Fruit fly (Drosophila melanogaster): Measurements from ENCODE around the gene AstA.

Gene AstA

DNA sequence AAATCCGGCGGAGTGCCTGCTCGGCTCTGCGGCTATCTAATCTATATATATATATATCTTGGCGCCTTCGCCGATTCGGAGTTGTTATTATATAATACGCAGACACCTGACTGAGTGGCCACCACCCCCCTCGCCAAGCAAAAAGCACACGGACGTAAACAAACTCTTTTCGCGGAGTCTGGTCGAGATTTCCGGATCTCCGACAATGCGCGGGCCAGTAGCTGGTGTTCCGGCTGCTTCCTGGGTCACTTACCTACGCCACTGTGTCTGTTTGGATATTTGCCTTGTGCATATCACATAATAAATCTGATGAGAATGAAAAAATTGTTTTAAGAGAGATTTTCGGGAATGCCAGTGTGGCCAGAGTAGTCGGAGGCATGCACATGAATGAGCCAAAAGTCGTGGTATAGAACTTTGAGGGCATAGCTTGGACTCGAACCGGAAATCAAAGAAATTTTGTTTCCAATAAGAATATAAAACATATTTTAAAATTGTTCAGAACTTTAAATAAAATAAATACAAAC is 22.2 kb upstream of the AstA start, which contains the start of gene CG5805:
Gene CG5805 (minus strand): TSS at position 380 of the 524 bp plus-strand sequence.
- TF ChIP-seq CG10348 (GFP tag; IDR thresholded peaks at IDR 0.05) (no peak), CG32121 (GFP tag; IDR thresholded peaks at IDR 0.05) (no peak), CG13204 (GFP tag; optimal IDR thresholded peaks at IDR 0.05) (no peak), EcR (GFP tag; optimal IDR thresholded peaks at IDR 0.05) (peak; percentile 56), rn (GFP tag; IDR thresholded peaks at IDR 0.05) (0 out of 2 replicates have a peak, but pooled peaks have one; percentile 7), CG17806 (tag; optimal IDR thresholded peaks at IDR 0.05) (peak; percentile 16), CG4496 (GFP tag; IDR thresholded peaks at IDR 0.05) (peak; percentile 85), Pif1B (GFP tag; optimal IDR thresholded peaks at IDR 0.05) (peak; percentile 24), Pif1A (GFP tag; optimal IDR thresholded peaks at IDR 0.05) (peak; percentile 45), gl (tag; optimal IDR thresholded peaks at IDR 0.05) (peak; percentile 22), Snoo (tag; optimal IDR thresholded peaks at IDR 0.05) (peak; percentile 84), D1 (tag; optimal IDR thresholded peaks at IDR 0.05) (no peak), Ets98B (GFP tag; IDR thresholded peaks at IDR 0.05) (peak; percentile 47; the same call in 1 of the 2 replicates), fd96Ca (GFP tag; IDR thresholded peaks at IDR 0.05) (no peak), CG12605 (GFP tag; IDR thresholded peaks at IDR 0.05) (peak; percentile 20; the same call in 1 of the 2 replicates), CG14655 (GFP tag; optimal IDR thresholded peaks at IDR 0.05) (peak; percentile 43), CG8159 (tag; optimal IDR thresholded peaks at IDR 0.05) (peak; percentile 50), CG8301 (tag; optimal IDR thresholded peaks at IDR 0.05) (no peak), CG15710 (tag; optimal IDR thresholded peaks at IDR 0.05) (peak; percentile 38), CG34367 (tag; optimal IDR thresholded peaks at IDR 0.05) (peak; percentile 57), CG9948 (tag; optimal IDR thresholded peaks at IDR 0.05) (peak; percentile 4)

DNA sequence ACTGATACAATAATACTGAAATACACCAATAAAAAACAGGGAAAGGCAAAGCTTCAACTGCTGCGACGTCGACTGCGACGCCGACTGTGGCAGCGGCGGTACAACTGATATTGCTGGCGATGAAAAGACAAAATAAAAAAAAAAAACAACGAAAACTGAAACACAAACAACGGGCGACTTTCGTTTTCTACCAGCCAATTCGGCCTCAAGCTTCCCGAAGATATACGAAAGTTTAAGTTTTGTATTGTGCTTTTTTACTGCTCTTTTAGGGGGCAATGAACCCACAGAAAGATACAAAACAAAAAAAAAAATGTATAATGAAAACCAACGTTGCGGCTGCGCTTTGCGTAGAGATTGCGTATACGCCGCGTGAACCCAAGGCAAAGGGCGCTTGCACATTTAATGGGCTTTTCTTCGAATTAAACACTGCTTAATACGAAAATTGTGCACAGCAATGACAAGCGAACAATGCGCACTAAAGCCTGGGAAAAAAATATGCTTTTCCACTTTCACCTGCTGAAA is 13.4 kb upstream of the AstA start:
- TF ChIP-seq Ets98B (GFP tag; IDR thresholded peaks at IDR 0.05) (no peak), CG32121 (GFP tag; IDR thresholded peaks at IDR 0.05) (no peak), Pif1A (GFP tag; optimal IDR thresholded peaks at IDR 0.05) (no peak), CG14655 (GFP tag; optimal IDR thresholded peaks at IDR 0.05) (no peak), Snoo (tag; optimal IDR thresholded peaks at IDR 0.05) (no peak), EcR (GFP tag; optimal IDR thresholded peaks at IDR 0.05) (no peak), gl (tag; optimal IDR thresholded peaks at IDR 0.05) (no peak), CG4496 (GFP tag; IDR thresholded peaks at IDR 0.05) (no peak), Pif1B (GFP tag; optimal IDR thresholded peaks at IDR 0.05) (no peak), CG17806 (tag; optimal IDR thresholded peaks at IDR 0.05) (no peak), CG15710 (tag; optimal IDR thresholded peaks at IDR 0.05) (no peak), fd96Ca (GFP tag; IDR thresholded peaks at IDR 0.05) (no peak), CG34367 (tag; optimal IDR thresholded peaks at IDR 0.05) (no peak), CG8301 (tag; optimal IDR thresholded peaks at IDR 0.05) (no peak), CG12605 (GFP tag; IDR thresholded peaks at IDR 0.05) (no peak), rn (GFP tag; IDR thresholded peaks at IDR 0.05) (no peak)

DNA sequence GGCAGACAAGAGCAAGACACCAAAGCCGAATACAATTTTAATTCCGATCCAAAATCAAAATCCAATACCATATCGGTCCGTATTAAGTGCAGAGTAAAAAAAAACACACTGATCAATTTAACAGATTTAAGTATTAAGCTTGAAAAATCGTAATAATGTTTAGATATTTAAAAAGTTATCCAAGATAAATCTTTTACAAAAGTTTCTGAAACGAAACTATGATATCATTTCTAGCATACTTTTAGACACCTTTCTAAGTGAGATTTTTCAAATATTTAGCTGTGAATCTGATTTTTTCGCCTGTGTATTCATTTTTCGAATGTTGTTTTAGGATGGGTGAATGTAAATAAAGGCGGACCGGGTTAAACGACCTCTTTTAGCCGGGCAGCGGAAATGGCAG is 12.2 kb upstream of the AstA start:
- TF ChIP-seq CG9948 (tag; optimal IDR thresholded peaks at IDR 0.05), result no peak
- no peak for TF ChIP-seq CG32121 (GFP tag; IDR thresholded peaks at IDR 0.05)
- no peak for TF ChIP-seq gl (tag; optimal IDR thresholded peaks at IDR 0.05)
- no peak for TF ChIP-seq CG15710 (tag; optimal IDR thresholded peaks at IDR 0.05)
- TF ChIP-seq CG17806 (tag; optimal IDR thresholded peaks at IDR 0.05), result no peak
- TF ChIP-seq fd96Ca (GFP tag; IDR thresholded peaks at IDR 0.05), result no peak
- no peak for TF ChIP-seq CG14655 (GFP tag; optimal IDR thresholded peaks at IDR 0.05)
- TF ChIP-seq D1 (tag; optimal IDR thresholded peaks at IDR 0.05), result no peak
- no peak for TF ChIP-seq CG10348 (GFP tag; IDR thresholded peaks at IDR 0.05)
- TF ChIP-seq Snoo (tag; optimal IDR thresholded peaks at IDR 0.05), result no peak
- TF ChIP-seq CG8301 (tag; optimal IDR thresholded peaks at IDR 0.05), result no peak
- TF ChIP-seq CG13204 (GFP tag; optimal IDR thresholded peaks at IDR 0.05), result no peak
- TF ChIP-seq CG12605 (GFP tag; IDR thresholded peaks at IDR 0.05), result no peak
- no peak for TF ChIP-seq rn (GFP tag; IDR thresholded peaks at IDR 0.05)
- TF ChIP-seq Ets98B (GFP tag; IDR thresholded peaks at IDR 0.05), result no peak
- no peak for TF ChIP-seq Pif1A (GFP tag; optimal IDR thresholded peaks at IDR 0.05)

DNA sequence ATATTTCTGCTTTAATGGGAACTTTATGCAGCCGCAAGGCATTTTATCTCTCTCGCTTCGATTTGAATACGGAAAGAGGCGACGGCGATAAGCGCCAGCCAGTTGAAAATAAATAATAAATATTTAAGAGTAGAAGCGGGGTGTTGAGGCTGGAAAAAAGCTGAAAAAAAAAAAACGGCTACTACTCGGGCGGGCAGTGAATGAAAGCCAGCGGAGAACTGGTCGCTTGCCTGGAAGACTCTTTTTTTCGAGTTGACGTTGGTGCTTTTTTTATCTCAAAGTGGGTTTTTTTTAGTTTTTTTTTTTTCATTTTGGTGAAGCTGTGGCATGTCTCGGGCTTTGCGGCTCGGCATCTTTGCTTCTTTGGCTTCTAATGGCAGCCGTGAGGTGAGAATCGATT is 8.6 kb upstream of the AstA start:
- TF ChIP-seq Pif1A (GFP tag; optimal IDR thresholded peaks at IDR 0.05) (peak; percentile 1), Pif1B (GFP tag; optimal IDR thresholded peaks at IDR 0.05) (no peak), rn (GFP tag; IDR thresholded peaks at IDR 0.05) (peak; percentile 31; the same call in 1 of the 2 replicates), CG4496 (GFP tag; IDR thresholded peaks at IDR 0.05) (peak; percentile 40; the same call in 1 of the 3 replicates), Snoo (tag; optimal IDR thresholded peaks at IDR 0.05) (no peak), CG14655 (GFP tag; optimal IDR thresholded peaks at IDR 0.05) (peak; percentile 26)

DNA sequence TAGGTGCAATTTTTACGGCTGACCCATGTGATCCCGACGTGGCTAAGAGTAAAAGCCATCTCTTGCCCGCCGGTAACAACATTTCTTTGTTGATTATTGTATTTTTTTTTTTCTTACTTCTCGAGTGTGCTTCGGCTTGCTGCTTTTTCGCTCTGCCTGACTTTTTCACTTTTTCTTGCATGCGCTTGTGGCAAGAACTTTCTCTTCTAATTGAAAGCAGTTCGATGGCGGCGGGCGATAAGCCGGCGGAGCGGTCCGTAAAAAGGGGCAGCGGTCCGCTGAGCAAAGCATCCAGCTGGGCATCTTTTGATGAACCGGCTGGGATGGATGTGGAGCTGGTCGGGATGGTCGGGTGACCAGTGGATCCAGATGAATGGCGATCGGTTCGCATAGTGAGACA is 8.1 kb upstream of the AstA start:
- TF ChIP-seq CG17806 (tag; optimal IDR thresholded peaks at IDR 0.05), result no peak
